Worm (Caenorhabditis elegans) whole organism, mixed stage, embryonic: Measurements from ENCODE around the gene fbxb-16.

Source experiments
- blmp-1 ChIP-seq: fragments of 150-350 bp; optimal IDR thresholded peaks from 2 replicates; lab custom pipeline; 2014; ENCODE audit warnings: missing biosample characterization, missing genetic modification characterization
- elt-1 ChIP-seq: sonication (generic microtip); optimal IDR thresholded peaks from 2 replicates; lab custom pipeline; 2017; ENCODE audit warnings: missing genetic modification characterization, mild to moderate bottlenecking, missing compliant biosample characterization, antibody characterized with exemption, moderate library complexity, borderline replicate concordance; ENCODE audit not compliant: insufficient read depth
- elt-3 ChIP-seq: fragments of 150-350 bp; optimal IDR thresholded peaks from 2 replicates; lab custom pipeline; 2014; ENCODE audit warnings: missing biosample characterization, missing genetic modification characterization
- lin-13 ChIP-seq: fragments of 150-350 bp; optimal IDR thresholded peaks from 2 replicates; lab custom pipeline; 2014; ENCODE audit warnings: missing biosample characterization, missing genetic modification characterization
- lsy-2 ChIP-seq: fragments of 150-350 bp; optimal IDR thresholded peaks from 2 replicates; lab custom pipeline; 2014; ENCODE audit warnings: missing biosample characterization, missing genetic modification characterization
- nhr-76 ChIP-seq: sonication (generic microtip); optimal IDR thresholded peaks from 2 replicates; lab custom pipeline; 2017; ENCODE audit warnings: missing biosample characterization, missing genetic modification characterization
- pha-4 ChIP-seq: fragments of 150-350 bp; optimal IDR thresholded peaks from 2 replicates; lab custom pipeline; 2018; ENCODE audit warnings: missing biosample characterization, missing genetic modification reagents, missing genetic modification characterization
- snpc-4 ChIP-seq: fragments of 150-350 bp; optimal IDR thresholded peaks from 2 replicates; lab custom pipeline; 2014; ENCODE audit warnings: missing biosample characterization, missing genetic modification characterization
- unc-62 ChIP-seq: fragments of 150-350 bp; optimal IDR thresholded peaks from 2 replicates; lab custom pipeline; 2014; ENCODE audit warnings: missing biosample characterization, missing genetic modification reagents, missing genetic modification characterization

DNA sequence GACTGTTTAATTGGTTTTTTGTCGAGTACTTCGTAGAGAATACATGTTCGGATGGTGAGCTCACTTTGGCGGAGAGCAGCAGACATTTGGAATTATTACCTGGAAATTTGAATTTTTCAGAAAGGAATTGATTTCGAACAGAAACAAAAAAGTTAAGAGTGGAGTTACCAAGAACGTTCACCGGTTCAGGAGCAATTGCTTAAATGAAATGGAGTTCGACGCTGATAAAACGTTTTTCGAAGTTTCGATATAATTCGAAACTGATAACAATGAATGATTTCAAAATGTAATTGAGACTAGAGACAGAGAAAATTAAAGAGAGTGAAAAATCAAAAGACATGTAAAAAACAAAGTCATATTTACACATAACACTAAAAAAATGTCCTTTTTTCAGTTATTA lies 41.1 kb downstream of the fbxb-16 start, which contains the start of gene fbxa-163:
- TF ChIP-seq pha-4 (no peak), lin-13 (no peak), blmp-1 (tag; lab: Kevin White, UChicago) (no peak), nhr-76 (tag; lab: Kevin White, UChicago) (no peak), elt-1 (tag; lab: Kevin White, UChicago) (no peak), lsy-2 (tag; lab: Kevin White, UChicago) (no peak), elt-3 (tag; lab: Kevin White, UChicago) (no peak), unc-62 (GFP tag; lab: Kevin White, UChicago) (no peak), snpc-4 (tag; lab: Kevin White, UChicago) (no peak)
